Fruit fly (Drosophila melanogaster): ENCODE measurements around the gene CG2865.

- TF ChIP-seq CG8478 (optimal IDR thresholded peaks at IDR 0.05) (no peak), usp (GFP tag; optimal IDR thresholded peaks at IDR 0.05) (no peak), EcR (GFP tag; optimal IDR thresholded peaks at IDR 0.05) (no peak), psq (optimal IDR thresholded peaks at IDR 0.05) (no peak)
Observed at dm6 chrX:2242897-2243296, 50.3 kb downstream of the CG2865 start.
